Fruit fly (Drosophila melanogaster) whole organism, embryonic: ENCODE results near the gene anchor.

Source experiments
- BEAF-32 ChIP-seq: fragments of 200-800 bp; sonication (Bioruptor generic); optimal IDR thresholded peaks from 3 replicates; lab custom pipeline; 2017; ENCODE audit warnings: missing biosample characterization, missing genetic modification characterization, mild to moderate bottlenecking, moderate library complexity, missing genetic modification reagents
- CG10209 ChIP-seq: fragments of 200-800 bp; sonication (Bioruptor generic); optimal IDR thresholded peaks from 3 replicates; lab custom pipeline; 2017; ENCODE audit warnings: missing biosample characterization, mild to moderate bottlenecking, missing genetic modification characterization, missing genetic modification reagents
- CG10979 ChIP-seq: fragments of 200-800 bp; sonication (Bioruptor generic); optimal IDR thresholded peaks from 2 replicates; lab custom pipeline; 2018; ENCODE audit warnings: missing biosample characterization, mild to moderate bottlenecking, missing genetic modification characterization, moderate library complexity
- CG12071 ChIP-seq: fragments of 200-800 bp; sonication (Bioruptor generic); optimal IDR thresholded peaks from 3 replicates; lab custom pipeline; 2018; ENCODE audit warnings: missing biosample characterization, mild to moderate bottlenecking, missing genetic modification characterization
- CG12219 ChIP-seq: fragments of 200-800 bp; sonication (Bioruptor generic); optimal IDR thresholded peaks from 3 replicates; lab custom pipeline; 2018; ENCODE audit warnings: missing biosample characterization, mild to moderate bottlenecking, missing genetic modification characterization
- CG12236 ChIP-seq: fragments of 200-800 bp; sonication (Bioruptor generic); optimal IDR thresholded peaks from 2 replicates; lab custom pipeline; 2016; ENCODE audit warnings: missing biosample characterization, missing genetic modification characterization
- CG12769 ChIP-seq: fragments of 200-800 bp; sonication (Bioruptor generic); optimal IDR thresholded peaks from 2 replicates; lab custom pipeline; 2019; ENCODE audit warnings: missing biosample characterization, mild to moderate bottlenecking, missing genetic modification characterization, moderate library complexity
- CG13894 ChIP-seq: fragments of 200-800 bp; sonication (Bioruptor generic); optimal IDR thresholded peaks from 3 replicates; lab custom pipeline; 2018; ENCODE audit warnings: missing biosample characterization, mild to moderate bottlenecking, missing genetic modification characterization, moderate library complexity
- CG14014 ChIP-seq: fragments of 200-800 bp; sonication (Bioruptor generic); IDR thresholded peaks from 2 replicates; pipeline ENCODE4 v1.3.6; 2022; ENCODE audit warnings: missing biosample characterization, missing genetic modification characterization
- CG1529 ChIP-seq: fragments of 200-800 bp; sonication (Bioruptor generic); optimal IDR thresholded peaks from 3 replicates; lab custom pipeline; 2018; ENCODE audit warnings: missing biosample characterization, missing genetic modification characterization
- CG16815 ChIP-seq: fragments of 200-800 bp; sonication (Bioruptor generic); optimal IDR thresholded peaks from 3 replicates; lab custom pipeline; 2017; ENCODE audit warnings: missing biosample characterization, mild to moderate bottlenecking, missing genetic modification characterization
- CG17912 ChIP-seq: fragments of 200-800 bp; sonication (Bioruptor generic); optimal IDR thresholded peaks from 2 replicates; lab custom pipeline; 2018; ENCODE audit warnings: missing biosample characterization, mild to moderate bottlenecking, missing genetic modification characterization
- CG1792 ChIP-seq: fragments of 200-800 bp; sonication (Bioruptor generic); optimal IDR thresholded peaks from 2 replicates; lab custom pipeline; 2016; ENCODE audit warnings: missing biosample characterization, missing genetic modification characterization
- CG18619 ChIP-seq: fragments of 200-800 bp; sonication (Bioruptor generic); optimal IDR thresholded peaks from 3 replicates; lab custom pipeline; 2017; ENCODE audit warnings: missing biosample characterization, mild to moderate bottlenecking, missing genetic modification characterization
- CG3281 ChIP-seq: fragments of 200-800 bp; sonication (Bioruptor generic); optimal IDR thresholded peaks from 3 replicates; lab custom pipeline; 2017; ENCODE audit warnings: missing biosample characterization, mild to moderate bottlenecking, missing genetic modification characterization
- CG4282 ChIP-seq: fragments of 200-800 bp; sonication (Bioruptor generic); optimal IDR thresholded peaks from 2 replicates; lab custom pipeline; 2016; ENCODE audit warnings: missing biosample characterization, missing genetic modification characterization
- CG4707 ChIP-seq: fragments of 200-800 bp; sonication (Bioruptor generic); optimal IDR thresholded peaks from 2 replicates; lab custom pipeline; 2018; ENCODE audit warnings: missing biosample characterization, mild to moderate bottlenecking, missing genetic modification characterization, moderate library complexity
- CG7987 ChIP-seq: fragments of 200-800 bp; sonication (Bioruptor generic); optimal IDR thresholded peaks from 2 replicates; lab custom pipeline; 2018; ENCODE audit warnings: missing biosample characterization, mild to moderate bottlenecking, missing genetic modification characterization, moderate library complexity
- CG8089 ChIP-seq: fragments of 200-800 bp; sonication (Bioruptor generic); optimal IDR thresholded peaks from 3 replicates; lab custom pipeline; 2016; ENCODE audit warnings: missing biosample characterization, missing genetic modification characterization
- CHES-1-like ChIP-seq: fragments of 200-800 bp; sonication (Bioruptor generic); optimal IDR thresholded peaks from 2 replicates; lab custom pipeline; 2016; ENCODE audit warnings: missing biosample characterization, missing genetic modification characterization
- CoRest ChIP-seq: fragments of 200-800 bp; sonication (Bioruptor generic); optimal IDR thresholded peaks from 3 replicates; lab custom pipeline; 2018; ENCODE audit warnings: missing biosample characterization, mild to moderate bottlenecking, missing genetic modification characterization, moderate library complexity
- D ChIP-seq, 2 experiments: fragments of 200-800 bp in 1 of 2; fragments of >200 bp in 1 of 2; sonication (Bioruptor generic) in 1 of 2; optimal IDR thresholded peaks; 2 replicates in 1 of 2; 3 replicates in 1 of 2; lab custom pipeline; 2017; ENCODE audit warnings: mild to moderate bottlenecking in 1 of 2, missing biosample characterization in 1 of 2, missing genetic modification characterization in 1 of 2, missing genetic modification reagents in 1 of 2
- Dip2 ChIP-seq: fragments of 200-800 bp; sonication (Bioruptor generic); IDR thresholded peaks from 2 replicates; pipeline ENCODE4 v1.3.6; 2022; ENCODE audit warnings: missing biosample characterization, missing genetic modification characterization
- Dll ChIP-seq: fragments of 200-800 bp; sonication (Bioruptor generic); IDR thresholded peaks from 4 replicates; pipeline ENCODE4 v1.3.6; 2022; ENCODE audit warnings: missing biosample characterization, missing genetic modification characterization; ENCODE audit not compliant: partially characterized antibody
- HLH4C ChIP-seq: fragments of 200-800 bp; sonication (Bioruptor generic); IDR thresholded peaks from 3 replicates; pipeline ENCODE4 v1.3.6; 2022; ENCODE audit warnings: missing biosample characterization, missing genetic modification characterization; ENCODE audit not compliant: partially characterized antibody
- HLH54F ChIP-seq: fragments of 200-800 bp; sonication (Bioruptor generic); optimal IDR thresholded peaks from 3 replicates; lab custom pipeline; 2016; ENCODE audit warnings: missing biosample characterization, missing genetic modification characterization
- Hmr ChIP-seq: fragments of 200-800 bp; sonication (Bioruptor generic); optimal IDR thresholded peaks from 3 replicates; lab custom pipeline; 2017; ENCODE audit warnings: mild to moderate bottlenecking, missing biosample characterization, missing genetic modification reagents, missing genetic modification characterization
- MBD-R2 ChIP-seq: fragments of 200-800 bp; sonication (Bioruptor generic); IDR thresholded peaks from 2 replicates; pipeline ENCODE4 v1.3.6; 2022; ENCODE audit warnings: missing biosample characterization, missing genetic modification characterization
- Nf-YA ChIP-seq: fragments of 200-800 bp; sonication (Bioruptor generic); IDR thresholded peaks from 2 replicates; pipeline ENCODE4 v1.3.6; 2022; ENCODE audit warnings: missing biosample characterization, missing genetic modification characterization
- Oli ChIP-seq: fragments of 200-800 bp; sonication (Bioruptor generic); optimal IDR thresholded peaks from 2 replicates; lab custom pipeline; 2018; ENCODE audit warnings: missing biosample characterization, mild to moderate bottlenecking, missing genetic modification characterization, moderate library complexity
- abd-A ChIP-seq: fragments of 200-800 bp; sonication (Bioruptor generic); optimal IDR thresholded peaks from 3 replicates; lab custom pipeline; 2019; ENCODE audit warnings: missing biosample characterization, mild to moderate bottlenecking, missing genetic modification characterization, moderate library complexity
- aop ChIP-seq: fragments of 200-800 bp; sonication (Bioruptor generic); IDR thresholded peaks from 2 replicates; pipeline ENCODE4 v1.3.6; 2022; ENCODE audit warnings: missing biosample characterization, missing genetic modification characterization
- ara ChIP-seq: fragments of 200-800 bp; sonication (Bioruptor generic); IDR thresholded peaks from 2 replicates; pipeline ENCODE4 v1.3.6; 2022; ENCODE audit warnings: missing biosample characterization, missing genetic modification characterization
- bowl ChIP-seq: fragments of 200-800 bp; sonication (Bioruptor generic); IDR thresholded peaks from 2 replicates; pipeline ENCODE4 v1.3.6; 2022; ENCODE audit warnings: missing biosample characterization, missing genetic modification characterization
- croc ChIP-seq: fragments of 200-800 bp; sonication (Bioruptor generic); conservative IDR thresholded peaks from 3 replicates; pipeline ENCODE4 v1.3.6; 2022; ENCODE audit warnings: missing biosample characterization, missing genetic modification characterization
- da ChIP-seq: fragments of 200-800 bp; sonication (Bioruptor generic); optimal IDR thresholded peaks from 2 replicates; lab custom pipeline; 2016; ENCODE audit warnings: missing biosample characterization, missing genetic modification characterization
- dm ChIP-seq: fragments of 200-800 bp; sonication (Bioruptor generic); optimal IDR thresholded peaks from 3 replicates; lab custom pipeline; 2016; ENCODE audit warnings: missing biosample characterization, missing genetic modification characterization
- en ChIP-seq: fragments of 200-800 bp; sonication (Bioruptor generic); optimal IDR thresholded peaks from 2 replicates; lab custom pipeline; 2016; ENCODE audit warnings: missing biosample characterization, missing genetic modification characterization
- fd102C ChIP-seq: fragments of 200-800 bp; sonication (Bioruptor generic); optimal IDR thresholded peaks from 2 replicates; lab custom pipeline; 2018; ENCODE audit warnings: missing biosample characterization, mild to moderate bottlenecking, missing genetic modification characterization, moderate library complexity
- fd64A ChIP-seq: fragments of 200-800 bp; sonication (Bioruptor generic); optimal IDR thresholded peaks from 3 replicates; lab custom pipeline; 2018; ENCODE audit warnings: missing biosample characterization, mild to moderate bottlenecking, missing genetic modification characterization
- fru ChIP-seq: fragments of >200 bp; optimal IDR thresholded peaks from 2 replicates; lab custom pipeline; 2017
- kay ChIP-seq: fragments of 200-800 bp; sonication (Bioruptor generic); optimal IDR thresholded peaks from 2 replicates; lab custom pipeline; 2016; ENCODE audit warnings: missing biosample characterization, missing genetic modification characterization
- lilli ChIP-seq: fragments of 200-800 bp; sonication (Bioruptor generic); optimal IDR thresholded peaks from 3 replicates; lab custom pipeline; 2016; ENCODE audit warnings: missing biosample characterization, missing genetic modification characterization
- nerfin-2 ChIP-seq: fragments of 200-800 bp; sonication (Bioruptor generic); IDR thresholded peaks from 2 replicates; pipeline ENCODE4 v1.3.6; 2022; ENCODE audit warnings: missing biosample characterization, missing genetic modification characterization; ENCODE audit not compliant: partially characterized antibody
- nom ChIP-seq: fragments of 200-800 bp; sonication (Bioruptor generic); optimal IDR thresholded peaks from 2 replicates; lab custom pipeline; 2017; ENCODE audit warnings: missing biosample characterization, missing genetic modification characterization, mild to moderate bottlenecking, moderate library complexity, missing genetic modification reagents
- sna ChIP-seq: fragments of 200-800 bp; sonication (Bioruptor generic); IDR thresholded peaks from 2 replicates; pipeline ENCODE4 v1.3.6; 2022; ENCODE audit warnings: missing biosample characterization, missing genetic modification characterization; ENCODE audit not compliant: partially characterized antibody
- tll ChIP-seq, 2 experiments: fragments of 200-800 bp in 1 of 2; fragments of >200 bp in 1 of 2; sonication (Bioruptor generic) in 1 of 2; optimal IDR thresholded peaks; 2 replicates each; lab custom pipeline; 2017 to 2019; ENCODE audit warnings: missing biosample characterization in 2 of 2, missing genetic modification characterization in 2 of 2, mild to moderate bottlenecking in 1 of 2, moderate library complexity in 1 of 2
- wdn ChIP-seq: fragments of 200-800 bp; sonication (Bioruptor generic); IDR thresholded peaks from 2 replicates; pipeline ENCODE4 v1.3.6; 2022; ENCODE audit warnings: missing biosample characterization, missing genetic modification characterization

The anchor gene

DNA sequence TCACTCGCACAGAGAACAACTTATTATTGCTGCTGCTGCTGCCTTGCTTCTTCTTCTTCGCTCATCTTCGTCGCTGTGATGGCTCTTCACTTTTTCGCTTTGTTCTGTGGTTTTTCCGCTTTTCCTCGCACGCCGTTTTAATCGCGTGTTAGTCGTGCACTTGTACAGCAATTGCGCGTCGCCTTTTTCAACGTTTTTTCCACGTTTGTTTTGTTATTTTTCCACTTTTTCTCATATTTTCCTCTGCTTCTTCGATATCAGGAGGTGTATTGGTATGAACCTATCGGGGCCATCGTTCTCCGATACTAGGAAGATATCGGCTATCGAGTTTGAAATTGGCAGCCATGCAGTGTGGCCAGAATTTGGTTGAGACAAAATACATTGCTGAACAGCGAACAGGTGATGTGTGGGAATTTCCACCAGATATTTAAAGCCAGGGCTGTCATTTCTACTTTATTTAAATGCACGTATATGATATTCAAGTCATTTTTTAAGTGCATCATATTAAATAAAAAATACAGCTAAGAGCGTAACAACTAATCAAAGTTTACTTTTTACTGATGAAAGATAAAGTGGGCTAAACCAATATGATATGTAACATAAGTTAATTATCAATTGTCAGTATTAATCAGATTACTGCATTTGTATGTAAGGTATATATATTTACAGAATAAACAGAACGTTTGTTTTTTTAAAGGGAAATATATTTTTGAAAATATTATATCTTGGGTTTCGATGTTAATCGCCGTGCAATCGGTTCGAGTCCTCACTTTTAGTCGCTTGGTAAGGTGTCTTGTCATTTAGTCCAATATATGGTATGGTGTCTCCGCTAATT lies 47.5 kb downstream of the anchor start, which contains the start of gene Crtc (continued):
- peak; percentile 86 for TF ChIP-seq HLH4C (GFP tag; lab: Robert Waterston, UW)
- TF ChIP-seq tll (GFP tag; optimal IDR thresholded peaks at IDR 0.05; lab: Kevin White, UChicago) = no peak
- no peak for TF ChIP-seq en (GFP tag; lab: Kevin White, UChicago)
- no peak for TF ChIP-seq ara (GFP tag; lab: Robert Waterston, UW)
- peak; percentile 63 for TF ChIP-seq D (optimal IDR thresholded peaks at IDR 0.05; lab: Kevin White, UChicago)
- no peak for TF ChIP-seq D (GFP tag; optimal IDR thresholded peaks at IDR 0.05; lab: Kevin White, UChicago)
- no peak for TF ChIP-seq da (GFP tag; lab: Kevin White, UChicago)
- TF ChIP-seq Nf-YA (GFP tag; lab: Robert Waterston, UW) = no peak
- TF ChIP-seq CG12071 (GFP tag; lab: Kevin White, UChicago) = peak; percentile 10
- no peak for TF ChIP-seq CG1529 (GFP tag; lab: Kevin White, UChicago)
- no peak for TF ChIP-seq fd64A (GFP tag; lab: Kevin White, UChicago)
- TF ChIP-seq Dip2 (GFP tag; lab: Robert Waterston, UW) = no peak
- TF ChIP-seq CG8089 (GFP tag; lab: Kevin White, UChicago) = no peak
- TF ChIP-seq CHES-1-like = peak; percentile 37
- no peak for TF ChIP-seq CG12236 (GFP tag; lab: Kevin White, UChicago)
- no peak for TF ChIP-seq CG17912 (GFP tag; lab: Kevin White, UChicago)
- TF ChIP-seq kay (GFP tag; lab: Kevin White, UChicago) = no peak
- TF ChIP-seq CG4707 (GFP tag; lab: Kevin White, UChicago) = no peak
- peak; percentile 68 for TF ChIP-seq nerfin-2 (GFP tag; lab: Robert Waterston, UW)
- peak; percentile 60 for TF ChIP-seq CG7987 (GFP tag; lab: Kevin White, UChicago)
- TF ChIP-seq CG16815 (GFP tag; lab: Kevin White, UChicago) = no peak
- no peak for TF ChIP-seq CG12219
- TF ChIP-seq wdn = no peak
- peak; percentile 36 for TF ChIP-seq Hmr
- no peak for TF ChIP-seq fru (lab: Kevin White, UChicago)
- no peak for TF ChIP-seq CG4282 (GFP tag; lab: Kevin White, UChicago)
- TF ChIP-seq Dll (GFP tag; lab: Robert Waterston, UW) = peak; percentile 78
- no peak for TF ChIP-seq fd102C (GFP tag; lab: Kevin White, UChicago)
- no peak for TF ChIP-seq HLH54F (GFP tag; lab: Kevin White, UChicago)
- no peak for TF ChIP-seq aop
- no peak for TF ChIP-seq CG1792
- TF ChIP-seq CG10209 (GFP tag; lab: Kevin White, UChicago) = no peak
- TF ChIP-seq CG12769 (tag; lab: Kevin White, UChicago) = no peak
- peak; percentile 69 for TF ChIP-seq BEAF-32 (GFP tag; lab: Kevin White, UChicago)
- TF ChIP-seq MBD-R2 (GFP tag; lab: Robert Waterston, UW) = no peak
- peak; percentile 38 for TF ChIP-seq CoRest (tag; lab: Kevin White, UChicago)
- no peak for TF ChIP-seq CG13894 (tag; lab: Kevin White, UChicago)
- TF ChIP-seq bowl (GFP tag; lab: Robert Waterston, UW) = no peak
- no peak for TF ChIP-seq abd-A
- peak; percentile 3 for TF ChIP-seq CG18619 (GFP tag; lab: Kevin White, UChicago)
- no peak for TF ChIP-seq croc (GFP tag; lab: Robert Waterston, UW)
- peak; percentile 61 for TF ChIP-seq CG3281 (GFP tag; lab: Kevin White, UChicago)
- no peak for TF ChIP-seq dm (GFP tag; lab: Kevin White, UChicago)
- peak; percentile 32 for TF ChIP-seq lilli (GFP tag; lab: Kevin White, UChicago)
- peak; percentile 54 for TF ChIP-seq nom (GFP tag; lab: Kevin White, UChicago)
- TF ChIP-seq Oli (tag; lab: Kevin White, UChicago) = no peak
- no peak for TF ChIP-seq CG10979
- TF ChIP-seq sna = peak; percentile 64
- no peak for TF ChIP-seq CG14014 (GFP tag; lab: Robert Waterston, UW)
